Worm (Caenorhabditis elegans) whole organism, midembryonic: ENCODE data around the gene F26F4.8.

Experiments used
- cog-1 ChIP-seq: sonication (generic microtip); optimal IDR thresholded peaks from 2 replicates; lab custom pipeline; 2016; ENCODE audit warnings: missing genetic modification characterization, missing compliant biosample characterization
- flt-1 ChIP-seq: fragments of 200-800 bp; sonication (Bioruptor generic); IDR thresholded peaks from 2 replicates; pipeline ENCODE4 v1.3.6; 2022; ENCODE audit warnings: missing genetic modification characterization, missing compliant biosample characterization
- med-1 ChIP-seq: sonication (generic microtip); optimal IDR thresholded peaks from 2 replicates; lab custom pipeline; 2017; ENCODE audit warnings: missing genetic modification characterization, mild to moderate bottlenecking, missing compliant biosample characterization, antibody characterized with exemption, missing genetic modification reagents; ENCODE audit not compliant: insufficient read depth
- ztf-29 ChIP-seq: fragments of 200-800 bp; sonication (Bioruptor generic); IDR thresholded peaks from 2 replicates; pipeline ENCODE4 v1.3.6; 2022; ENCODE audit warnings: missing genetic modification reagents, missing genetic modification characterization, missing compliant biosample characterization

- TF ChIP-seq cog-1, result no peak
- no peak for TF ChIP-seq flt-1 (GFP tag; lab: Robert Waterston, UW)
- no peak for TF ChIP-seq med-1
- no peak for TF ChIP-seq ztf-29
Observed at ce11 chrIII:4866762-4867161, 38.5 kb downstream of the F26F4.8 start, which contains the start of gene C35D10.17.
